Fruit fly (Drosophila melanogaster) whole organism, embryonic: Measurements from ENCODE around the gene CG4709.

ENCODE experiments used
- Ada2b ChIP-seq: fragments of 200-800 bp; sonication (Bioruptor generic); IDR thresholded peaks from 2 replicates; pipeline ENCODE4 v1.3.6; 2022; ENCODE audit warnings: missing biosample characterization, missing genetic modification characterization
- Asciz ChIP-seq: fragments of 200-800 bp; sonication (Bioruptor generic); optimal IDR thresholded peaks from 2 replicates; lab custom pipeline; 2017; ENCODE audit warnings: missing biosample characterization, mild to moderate bottlenecking, missing genetic modification characterization, missing genetic modification reagents
- B-H1 ChIP-seq: fragments of 200-800 bp; sonication (Bioruptor generic); IDR thresholded peaks from 3 replicates; pipeline ENCODE4 v1.3.6; 2022; ENCODE audit warnings: missing biosample characterization, missing genetic modification characterization
- CG10462 ChIP-seq: fragments of 200-800 bp; sonication (Bioruptor generic); optimal IDR thresholded peaks from 2 replicates; lab custom pipeline; 2016; ENCODE audit warnings: missing biosample characterization, missing genetic modification characterization
- CG12391 ChIP-seq: fragments of 200-800 bp; sonication (Bioruptor generic); optimal IDR thresholded peaks from 3 replicates; lab custom pipeline; 2018; ENCODE audit warnings: missing biosample characterization, mild to moderate bottlenecking, missing genetic modification characterization, moderate library complexity
- CG14014 ChIP-seq: fragments of 200-800 bp; sonication (Bioruptor generic); IDR thresholded peaks from 2 replicates; pipeline ENCODE4 v1.3.6; 2022; ENCODE audit warnings: missing biosample characterization, missing genetic modification characterization
- CG14441 ChIP-seq: fragments of 200-800 bp; sonication (Bioruptor generic); IDR thresholded peaks from 2 replicates; pipeline ENCODE4 v1.3.6; 2022; ENCODE audit warnings: missing biosample characterization, missing genetic modification characterization
- CG14710 ChIP-seq: fragments of 200-800 bp; sonication (Bioruptor generic); optimal IDR thresholded peaks from 3 replicates; lab custom pipeline; 2019; ENCODE audit warnings: missing biosample characterization, mild to moderate bottlenecking, missing genetic modification characterization, moderate library complexity
- CG16863 ChIP-seq: fragments of 200-800 bp; sonication (Bioruptor generic); optimal IDR thresholded peaks from 3 replicates; lab custom pipeline; 2016; ENCODE audit warnings: missing biosample characterization, missing genetic modification characterization
- CG17359 ChIP-seq: fragments of 200-800 bp; sonication (Bioruptor generic); optimal IDR thresholded peaks from 3 replicates; lab custom pipeline; 2018; ENCODE audit warnings: missing biosample characterization, mild to moderate bottlenecking, missing genetic modification characterization, moderate library complexity
- CG2116 ChIP-seq: fragments of 200-800 bp; sonication (Bioruptor generic); optimal IDR thresholded peaks from 3 replicates; lab custom pipeline; 2018; ENCODE audit warnings: missing biosample characterization, mild to moderate bottlenecking, missing genetic modification characterization
- CG32772 ChIP-seq: fragments of 200-800 bp; sonication (Bioruptor generic); IDR thresholded peaks from 2 replicates; pipeline ENCODE4 v1.3.6; 2022; ENCODE audit warnings: missing biosample characterization, missing genetic modification characterization
- CG34224 ChIP-seq: fragments of 200-800 bp; sonication (Bioruptor generic); IDR thresholded peaks from 3 replicates; pipeline ENCODE4 v1.3.6; 2022; ENCODE audit warnings: missing biosample characterization, missing genetic modification characterization; ENCODE audit not compliant: partially characterized antibody
- CG3847 ChIP-seq: fragments of 200-800 bp; sonication (Bioruptor generic); IDR thresholded peaks from 2 replicates; pipeline ENCODE4 v1.3.6; 2022; ENCODE audit warnings: missing biosample characterization, missing genetic modification characterization
- CG4360 ChIP-seq: fragments of 200-800 bp; sonication (Bioruptor generic); IDR thresholded peaks from 2 replicates; pipeline ENCODE4 v1.3.6; 2022; ENCODE audit warnings: missing biosample characterization, missing genetic modification characterization
- CG43689 ChIP-seq: fragments of 200-800 bp; sonication (Bioruptor generic); IDR thresholded peaks from 2 replicates; pipeline ENCODE4 v1.3.6; 2022; ENCODE audit warnings: missing biosample characterization, missing genetic modification characterization
- CG5180 ChIP-seq: fragments of 200-800 bp; sonication (Bioruptor generic); optimal IDR thresholded peaks from 3 replicates; lab custom pipeline; 2017; ENCODE audit warnings: missing biosample characterization, missing genetic modification characterization, mild to moderate bottlenecking, moderate library complexity, missing genetic modification reagents
- CG6683 ChIP-seq: fragments of 200-800 bp; sonication (Bioruptor generic); optimal IDR thresholded peaks from 2 replicates; lab custom pipeline; 2017; ENCODE audit warnings: missing biosample characterization, mild to moderate bottlenecking, missing genetic modification characterization, missing genetic modification reagents
- CG7786 ChIP-seq: fragments of 200-800 bp; sonication (Bioruptor generic); optimal IDR thresholded peaks from 2 replicates; lab custom pipeline; 2016; ENCODE audit warnings: missing biosample characterization, missing genetic modification characterization
- CG9437 ChIP-seq: fragments of 200-800 bp; sonication (Bioruptor generic); optimal IDR thresholded peaks from 2 replicates; lab custom pipeline; 2018; ENCODE audit warnings: missing biosample characterization, mild to moderate bottlenecking, missing genetic modification characterization
- CG9932 ChIP-seq: fragments of 200-800 bp; sonication (Bioruptor generic); IDR thresholded peaks from 2 replicates; pipeline ENCODE4 v1.3.6; 2022; ENCODE audit warnings: missing biosample characterization, missing genetic modification characterization
- CHES-1-like ChIP-seq: fragments of 200-800 bp; sonication (Bioruptor generic); optimal IDR thresholded peaks from 2 replicates; lab custom pipeline; 2016; ENCODE audit warnings: missing biosample characterization, missing genetic modification characterization
- CoRest ChIP-seq: fragments of 200-800 bp; sonication (Bioruptor generic); optimal IDR thresholded peaks from 3 replicates; lab custom pipeline; 2018; ENCODE audit warnings: missing biosample characterization, mild to moderate bottlenecking, missing genetic modification characterization, moderate library complexity
- Dek ChIP-seq: fragments of 200-800 bp; sonication (Bioruptor generic); optimal IDR thresholded peaks from 3 replicates; lab custom pipeline; 2019; ENCODE audit warnings: missing biosample characterization, mild to moderate bottlenecking, missing genetic modification characterization, moderate library complexity
- Dip2 ChIP-seq: fragments of 200-800 bp; sonication (Bioruptor generic); IDR thresholded peaks from 2 replicates; pipeline ENCODE4 v1.3.6; 2022; ENCODE audit warnings: missing biosample characterization, missing genetic modification characterization
- Dref ChIP-seq: fragments of 200-800 bp; sonication (Bioruptor generic); IDR thresholded peaks from 2 replicates; pipeline ENCODE4 v1.3.6; 2022; ENCODE audit warnings: missing biosample characterization, missing genetic modification characterization
- Hr39 ChIP-seq: fragments of >200 bp; optimal IDR thresholded peaks from 2 replicates; lab custom pipeline; 2017
- Nf-YB ChIP-seq: fragments of 200-800 bp; sonication (Bioruptor generic); optimal IDR thresholded peaks from 3 replicates; lab custom pipeline; 2019; ENCODE audit warnings: missing biosample characterization, mild to moderate bottlenecking, missing genetic modification characterization, moderate library complexity
- Ravus ChIP-seq: fragments of 200-800 bp; sonication (Bioruptor generic); IDR thresholded peaks from 2 replicates; pipeline ENCODE4 v1.3.6; 2022; ENCODE audit warnings: missing biosample characterization, missing genetic modification characterization
- Vsx1 ChIP-seq: fragments of 200-800 bp; sonication (Bioruptor generic); optimal IDR thresholded peaks from 2 replicates; lab custom pipeline; 2017; ENCODE audit warnings: missing biosample characterization, mild to moderate bottlenecking, missing genetic modification characterization, missing genetic modification reagents
- ase ChIP-seq: fragments of 200-800 bp; sonication (Bioruptor generic); IDR thresholded peaks from 3 replicates; pipeline ENCODE4 v1.3.6; 2022; ENCODE audit warnings: missing biosample characterization, missing genetic modification characterization
- bcd ChIP-seq: fragments of 200-800 bp; sonication (Bioruptor generic); optimal IDR thresholded peaks from 2 replicates; lab custom pipeline; 2017; ENCODE audit warnings: missing biosample characterization, mild to moderate bottlenecking, missing genetic modification characterization
- bigmax ChIP-seq: fragments of 200-800 bp; sonication (Bioruptor generic); optimal IDR thresholded peaks from 2 replicates; lab custom pipeline; 2018; ENCODE audit warnings: missing biosample characterization, mild to moderate bottlenecking, missing genetic modification characterization
- cas ChIP-seq: fragments of 200-800 bp; sonication (Bioruptor generic); IDR thresholded peaks from 2 replicates; pipeline ENCODE4 v1.3.6; 2022; ENCODE audit warnings: missing biosample characterization, missing genetic modification characterization
- cg ChIP-seq: fragments of 200-800 bp; sonication (Bioruptor generic); optimal IDR thresholded peaks from 3 replicates; lab custom pipeline; 2019; ENCODE audit warnings: missing biosample characterization, mild to moderate bottlenecking, missing genetic modification characterization, moderate library complexity
- ems ChIP-seq: fragments of 200-800 bp; sonication (Bioruptor generic); optimal IDR thresholded peaks from 3 replicates; lab custom pipeline; 2016; ENCODE audit warnings: missing biosample characterization, missing genetic modification characterization
- gce ChIP-seq: fragments of 200-800 bp; sonication (Bioruptor generic); IDR thresholded peaks from 3 replicates; pipeline ENCODE4 v1.3.6; 2022; ENCODE audit warnings: missing biosample characterization, missing genetic modification characterization
- gt ChIP-seq: fragments of 200-800 bp; sonication (Bioruptor generic); IDR thresholded peaks from 2 replicates; pipeline ENCODE4 v1.3.6; 2022; ENCODE audit warnings: missing biosample characterization, missing genetic modification characterization
- org-1 ChIP-seq: fragments of 200-800 bp; sonication (Bioruptor generic); optimal IDR thresholded peaks from 2 replicates; lab custom pipeline; 2017; ENCODE audit warnings: missing biosample characterization, missing genetic modification characterization
- prd ChIP-seq, 3 experiments: fragments of >200 bp in 2 of 3; fragments of 200-800 bp in 1 of 3; sonication (Bioruptor generic) in 1 of 3; optimal IDR thresholded peaks in 2 of 3; IDR thresholded peaks in 1 of 3; 2 replicates in 2 of 3; 3 replicates in 1 of 3; pipeline versions ENCODE4 v1.3.6 to Lab custom; 2017 to 2022; ENCODE audit warnings: missing biosample characterization in 1 of 3, missing genetic modification characterization in 1 of 3
- pum ChIP-seq: fragments of 200-800 bp; sonication (Bioruptor generic); optimal IDR thresholded peaks from 2 replicates; lab custom pipeline; 2016; ENCODE audit warnings: missing biosample characterization, missing genetic modification characterization
- ro ChIP-seq: fragments of 200-800 bp; sonication (Bioruptor generic); IDR thresholded peaks from 2 replicates; pipeline ENCODE4 v1.3.6; 2022; ENCODE audit warnings: missing biosample characterization, missing genetic modification characterization
- seq ChIP-seq: fragments of 200-800 bp; sonication (Bioruptor generic); IDR thresholded peaks from 2 replicates; pipeline ENCODE4 v1.3.6; 2022; ENCODE audit warnings: missing biosample characterization, missing genetic modification characterization
- sisA ChIP-seq: fragments of 200-800 bp; sonication (Bioruptor generic); IDR thresholded peaks from 2 replicates; pipeline ENCODE4 v1.3.6; 2022; ENCODE audit warnings: missing biosample characterization, missing genetic modification characterization
- sqz ChIP-seq: fragments of 200-800 bp; sonication (Bioruptor generic); optimal IDR thresholded peaks from 3 replicates; lab custom pipeline; 2018; ENCODE audit warnings: missing biosample characterization, mild to moderate bottlenecking, missing genetic modification characterization
- vfl ChIP-seq: fragments of 200-800 bp; sonication (Bioruptor generic); optimal IDR thresholded peaks from 2 replicates; lab custom pipeline; 2016; ENCODE audit warnings: missing biosample characterization, missing genetic modification characterization
- vvl ChIP-seq: fragments of 200-800 bp; sonication (Bioruptor generic); IDR thresholded peaks from 2 replicates; pipeline ENCODE4 v1.3.6; 2022; ENCODE audit warnings: missing biosample characterization, missing genetic modification characterization
- wek ChIP-seq: fragments of 200-800 bp; sonication (Bioruptor generic); optimal IDR thresholded peaks from 3 replicates; lab custom pipeline; 2018; ENCODE audit warnings: missing biosample characterization, mild to moderate bottlenecking, missing genetic modification characterization, moderate library complexity
- zf30C ChIP-seq: fragments of 200-800 bp; sonication (Bioruptor generic); optimal IDR thresholded peaks from 3 replicates; lab custom pipeline; 2018; ENCODE audit warnings: missing biosample characterization, mild to moderate bottlenecking, missing genetic modification characterization

The CG4709 gene

DNA sequence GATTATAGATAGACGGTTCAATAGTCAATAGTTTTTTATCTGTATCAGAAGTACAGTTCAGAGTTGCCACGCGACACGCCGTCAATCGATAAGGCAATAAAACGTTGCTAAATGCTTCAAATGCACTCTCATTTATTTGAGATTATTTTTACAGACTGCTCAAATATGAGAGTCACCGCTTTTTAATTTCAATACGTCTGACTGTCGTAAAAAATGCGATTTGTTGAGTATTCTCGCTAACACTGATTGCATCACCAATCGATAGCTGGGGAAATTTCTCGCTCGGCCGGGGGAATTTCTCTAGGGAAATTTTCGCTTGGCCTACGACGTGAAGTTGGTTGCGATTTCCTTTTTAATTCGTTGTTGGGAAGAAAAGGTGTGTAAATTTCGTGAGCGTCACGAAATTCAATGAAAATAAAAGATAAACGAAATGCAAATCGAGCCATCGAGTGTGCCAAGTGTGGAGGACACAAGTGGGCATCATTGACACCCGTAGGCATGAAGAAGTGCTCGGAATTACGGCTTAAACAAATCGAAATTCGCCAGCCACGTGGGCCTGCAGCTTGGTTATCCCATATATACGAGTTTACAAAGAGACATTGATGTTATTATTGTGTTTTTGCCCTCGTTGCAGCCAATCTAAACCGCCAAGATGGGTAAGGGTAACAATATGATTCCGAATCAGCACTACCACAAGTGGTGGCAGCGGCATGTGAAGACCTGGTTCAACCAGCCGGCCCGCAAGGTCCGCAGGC, 13.0 kb downstream of the CG4709 start, which contains the start of the genes Dref and RpL13 (continued):
- TF ChIP-seq gce (GFP tag; lab: Robert Waterston, UW) (peak; percentile 90), gt (GFP tag; lab: Robert Waterston, UW) (0 out of 2 replicates have a peak, but pooled peaks have one; percentile 16), ase (GFP tag; lab: Robert Waterston, UW) (peak; percentile 73; the same call in 2 of the 3 replicates), CG16863 (GFP tag; lab: Kevin White, UChicago) (peak; percentile 72), seq (peak; percentile 77), cg (GFP tag; lab: Kevin White, UChicago) (no peak), CG43689 (peak; percentile 63), CG14710 (tag; lab: Kevin White, UChicago) (peak; percentile 92), Nf-YB (peak; percentile 74), CG9437 (GFP tag; lab: Kevin White, UChicago) (peak; percentile 83), bigmax (GFP tag; lab: Kevin White, UChicago) (peak; percentile 83), B-H1 (peak; percentile 39; the same call in 2 of the 3 replicates), CoRest (tag; lab: Kevin White, UChicago) (peak; percentile 76), ro (GFP tag; lab: Robert Waterston, UW) (no peak), CG14441 (peak; percentile 43), CG34224 (GFP tag; lab: Robert Waterston, UW) (peak; percentile 82), cas (no peak), CG2116 (GFP tag; lab: Kevin White, UChicago) (peak; percentile 96), sqz (peak; percentile 96), CHES-1-like (GFP tag; lab: Kevin White, UChicago) (peak; percentile 90), Dref (GFP tag; lab: Robert Waterston, UW) (peak; percentile 81), CG12391 (tag; lab: Kevin White, UChicago) (peak; percentile 88), prd (optimal IDR thresholded peaks at IDR 0.05; lab: Kevin White, UChicago) (no peak), prd (GFP tag; IDR thresholded peaks at IDR 0.05; lab: Robert Waterston, UW) (peak; percentile 60), pum (peak; percentile 67), Ravus (GFP tag; lab: Robert Waterston, UW) (no peak), sisA (0 out of 2 replicates have a peak, but pooled peaks have one; percentile 19), CG9932 (GFP tag; lab: Robert Waterston, UW) (peak; percentile 73), bcd (GFP tag; lab: Kevin White, UChicago) (peak; percentile 91), zf30C (GFP tag; lab: Kevin White, UChicago) (peak; percentile 63), Ada2b (GFP tag; lab: Robert Waterston, UW) (peak; percentile 62; the same call in 1 of the 2 replicates), vvl (GFP tag; lab: Robert Waterston, UW) (peak; percentile 90), CG7786 (GFP tag; lab: Kevin White, UChicago) (peak; percentile 81), CG32772 (GFP tag; lab: Robert Waterston, UW) (peak; percentile 37; the same call in 1 of the 2 replicates), CG5180 (GFP tag; lab: Kevin White, UChicago) (peak; percentile 83), CG4360 (GFP tag; lab: Robert Waterston, UW) (0 out of 2 replicates have a peak, but pooled peaks have one; percentile 28), org-1 (peak; percentile 91), Dek (tag; lab: Kevin White, UChicago) (no peak), wek (GFP tag; lab: Kevin White, UChicago) (peak; percentile 91), CG14014 (GFP tag; lab: Robert Waterston, UW) (peak; percentile 66), Dip2 (GFP tag; lab: Robert Waterston, UW) (no peak), CG3847 (GFP tag; lab: Robert Waterston, UW) (peak; percentile 80), Hr39 (no peak), Asciz (GFP tag; lab: Kevin White, UChicago) (peak; percentile 92), Vsx1 (GFP tag; lab: Kevin White, UChicago) (peak; percentile 93), CG17359 (tag; lab: Kevin White, UChicago) (peak; percentile 85), vfl (GFP tag; lab: Kevin White, UChicago) (peak; percentile 65), CG10462 (peak; percentile 67), ems (GFP tag; lab: Kevin White, UChicago) (peak; percentile 79), CG6683 (GFP tag; lab: Kevin White, UChicago) (peak; percentile 84)
